Worm (Caenorhabditis elegans): ENCODE data around the gene cylc-1.
"Not testable (repeated sequence)": the region's sequence is repeated elsewhere in the genome, so short reads cannot be mapped to it uniquely, and the experiment has no call there.

The cylc-1 gene

DNA sequence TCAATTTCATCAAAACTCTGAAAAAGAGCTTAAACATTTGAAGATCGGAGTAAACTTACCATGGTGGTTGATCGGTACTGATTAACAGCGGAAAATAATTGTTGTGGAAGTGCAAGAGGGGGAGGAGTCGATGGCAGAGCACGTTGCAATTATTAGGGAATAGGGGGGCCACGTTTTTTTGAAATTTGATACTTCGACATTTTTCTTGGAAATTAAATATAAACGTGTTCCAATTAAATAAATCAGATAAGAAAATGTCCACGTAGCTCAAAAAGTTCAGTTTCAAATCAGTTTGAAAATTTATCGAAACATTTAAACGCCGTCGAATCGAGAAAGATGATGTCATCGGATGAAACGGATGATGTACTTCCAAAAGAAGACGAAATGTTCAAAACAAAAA lies 31.2 kb upstream of the cylc-1 start, which contains the start of gene F36H12.9:
Gene F36H12.9 (plus strand): TSS at position 301 of the 400 bp plus-strand sequence.
- TF ChIP-seq B0310.2 (tag; optimal IDR thresholded peaks at IDR 0.05); hmbx-1 (tag; optimal IDR thresholded peaks at IDR 0.05); sea-1 (GFP tag; conservative IDR thresholded peaks at IDR 0.05): not testable (repeated sequence)

DNA sequence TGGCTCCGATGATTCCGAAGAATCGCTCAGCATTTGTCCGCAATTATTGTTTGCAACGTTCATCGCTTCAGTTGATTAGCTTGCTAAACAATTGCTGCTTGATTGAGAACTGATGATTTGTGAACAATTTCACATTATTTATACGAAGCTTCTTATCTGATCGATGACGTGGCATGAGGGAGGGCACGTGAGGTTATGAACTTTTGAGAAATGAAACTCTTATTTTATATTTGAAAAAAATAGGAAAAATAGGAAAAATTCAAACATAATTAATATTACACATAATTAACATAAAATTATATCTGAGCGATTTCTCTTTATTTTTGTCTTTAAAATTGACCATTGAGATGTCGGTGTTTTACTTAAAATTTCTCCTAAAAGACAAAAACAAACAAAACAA lies 29.1 kb upstream of the cylc-1 start, which contains the start of gene F36H12.10:
Gene F36H12.10 (minus strand): TSS at position 101 of the 400 bp plus-strand sequence.
- not testable (repeated sequence) for TF ChIP-seq hmbx-1 (tag; optimal IDR thresholded peaks at IDR 0.05); ets-7 (tag; optimal IDR thresholded peaks at IDR 0.05); hmg-4 (GFP tag; optimal IDR thresholded peaks at IDR 0.05)

DNA sequence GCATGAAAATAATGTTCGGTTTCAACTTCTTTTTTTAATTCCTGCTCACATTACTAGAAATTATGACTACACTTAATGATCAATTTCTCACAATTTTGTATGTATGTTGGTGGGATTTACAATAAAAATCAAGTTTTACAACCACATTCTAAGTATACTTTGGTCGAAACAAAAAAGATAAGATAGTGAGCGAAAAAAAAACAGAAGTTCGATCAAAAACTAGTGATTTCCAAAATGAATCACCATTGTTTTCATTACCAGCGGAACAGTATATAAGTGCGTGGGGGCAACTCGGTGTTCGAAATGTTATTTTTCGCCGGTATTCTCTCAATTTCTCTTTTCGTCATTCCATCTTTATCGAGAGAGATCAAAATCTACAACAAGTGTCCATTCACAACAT lies 5.0 kb upstream of the cylc-1 start, which contains the start of gene thn-5:
Gene thn-5 (plus strand): TSS at position 301 of the 400 bp plus-strand sequence.
- TF ChIP-seq hmg-4 (GFP tag; optimal IDR thresholded peaks at IDR 0.05) (no peak), ama-1 (optimal IDR thresholded peaks at IDR 0.05) (no peak), B0310.2 (tag; optimal IDR thresholded peaks at IDR 0.05) (no peak), ets-7 (tag; optimal IDR thresholded peaks at IDR 0.05) (no peak), scrt-1 (GFP tag; IDR thresholded peaks at IDR 0.05) (no peak), tbx-37 (GFP tag; conservative IDR thresholded peaks at IDR 0.05) (no peak), tbx-11 (GFP tag; IDR thresholded peaks at IDR 0.05) (no peak), hmbx-1 (tag; optimal IDR thresholded peaks at IDR 0.05) (no peak), tra-4 (tag; optimal IDR thresholded peaks at IDR 0.05) (no peak), F13C5.2 (tag; optimal IDR thresholded peaks at IDR 0.05) (no peak), ceh-36 (tag; optimal IDR thresholded peaks at IDR 0.05) (no peak), ceh-13 (GFP tag; optimal IDR thresholded peaks at IDR 0.05) (no peak), pes-1 (GFP tag; IDR thresholded peaks at IDR 0.05) (no peak), hnd-1 (tag; optimal IDR thresholded peaks at IDR 0.05) (no peak)

DNA sequence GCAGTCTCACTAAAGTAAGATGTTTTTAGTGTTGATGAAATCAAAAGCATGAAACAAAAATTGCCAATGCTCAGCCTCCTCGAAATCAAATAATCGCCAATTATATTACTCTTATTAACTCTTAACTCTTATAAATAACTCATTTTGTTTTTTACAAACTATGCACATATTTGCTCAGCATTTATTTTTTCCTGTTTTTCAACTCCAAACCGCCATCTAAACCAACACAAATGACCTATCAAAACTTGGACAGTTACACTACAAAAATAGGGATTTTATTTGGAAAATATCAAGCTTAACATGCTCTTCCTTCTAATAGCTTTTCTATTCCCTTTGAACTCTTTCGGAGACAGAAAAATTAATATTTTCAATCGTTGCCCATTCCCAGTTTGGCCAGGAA lies 3.0 kb upstream of the cylc-1 start, which contains the start of gene thn-6:
Gene thn-6 (plus strand): TSS at position 301 of the 400 bp plus-strand sequence.
- TF ChIP-seq ets-7 (tag; optimal IDR thresholded peaks at IDR 0.05) (no peak), hnd-1 (tag; optimal IDR thresholded peaks at IDR 0.05) (no peak), aly-1 (tag; optimal IDR thresholded peaks at IDR 0.05) (no peak), ceh-36 (tag; optimal IDR thresholded peaks at IDR 0.05) (no peak), hmbx-1 (tag; optimal IDR thresholded peaks at IDR 0.05) (no peak), pes-1 (GFP tag; IDR thresholded peaks at IDR 0.05) (no peak), tbx-37 (GFP tag; conservative IDR thresholded peaks at IDR 0.05) (no peak)

DNA sequence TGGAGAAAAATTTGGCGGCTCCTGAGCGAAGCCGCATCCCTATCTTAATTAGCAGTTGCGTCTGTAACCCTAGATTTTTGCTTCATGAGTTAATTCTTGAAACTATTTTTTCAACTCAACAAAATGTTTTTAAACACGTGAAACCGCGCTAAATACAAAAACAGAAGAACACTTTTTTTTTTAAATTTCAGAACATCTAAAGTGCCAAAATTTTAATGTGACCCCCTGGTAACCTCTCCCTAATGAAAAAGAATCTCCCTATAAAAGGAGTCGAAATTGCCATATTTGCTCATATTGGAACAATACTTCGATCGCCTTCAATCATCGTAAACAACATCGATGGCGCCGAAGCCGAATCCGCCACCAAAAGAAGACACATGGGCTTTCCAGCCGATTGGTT lies 980 bp upstream of the cylc-1 start, which contains the start of gene nsph-4.1:
Gene nsph-4.1 (plus strand): TSS at position 301 of the 400 bp plus-strand sequence.
- not testable (repeated sequence) for TF ChIP-seq tra-4 (tag; optimal IDR thresholded peaks at IDR 0.05); tbx-11 (GFP tag; IDR thresholded peaks at IDR 0.05); ets-7 (tag; optimal IDR thresholded peaks at IDR 0.05)

DNA sequence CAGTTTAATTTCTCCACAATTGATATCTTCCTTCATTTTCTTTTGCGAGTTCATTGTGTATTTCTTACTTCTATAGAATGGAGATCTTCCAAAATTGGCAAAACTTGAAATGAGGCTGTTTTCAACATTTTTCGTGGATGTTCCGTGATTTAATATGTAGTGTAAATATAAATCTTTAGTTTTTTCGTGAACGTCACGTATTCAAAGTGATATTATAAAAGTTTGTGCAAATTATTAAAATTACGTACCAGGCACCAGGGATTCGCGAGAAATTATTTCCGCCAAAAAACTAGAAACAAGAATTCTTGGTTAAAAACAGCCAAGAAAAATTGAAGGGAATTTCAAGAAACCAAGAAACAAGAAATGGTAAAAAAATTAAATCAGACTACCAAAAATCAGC lies 1.3 kb downstream of the cylc-1 start, which contains the start of gene Y59E9AL.8:
Gene Y59E9AL.8 (minus strand): TSS at position 101 of the 400 bp plus-strand sequence.
- TF ChIP-seq hmbx-1 (tag; optimal IDR thresholded peaks at IDR 0.05) (no peak), tbx-11 (GFP tag; IDR thresholded peaks at IDR 0.05) (no peak), scrt-1 (GFP tag; IDR thresholded peaks at IDR 0.05) (no peak), tra-4 (tag; optimal IDR thresholded peaks at IDR 0.05) (no peak), tbx-37 (GFP tag; conservative IDR thresholded peaks at IDR 0.05) (no peak), F13C5.2 (tag; optimal IDR thresholded peaks at IDR 0.05) (no peak), hnd-1 (tag; optimal IDR thresholded peaks at IDR 0.05) (no peak), B0310.2 (tag; optimal IDR thresholded peaks at IDR 0.05) (no peak)

DNA sequence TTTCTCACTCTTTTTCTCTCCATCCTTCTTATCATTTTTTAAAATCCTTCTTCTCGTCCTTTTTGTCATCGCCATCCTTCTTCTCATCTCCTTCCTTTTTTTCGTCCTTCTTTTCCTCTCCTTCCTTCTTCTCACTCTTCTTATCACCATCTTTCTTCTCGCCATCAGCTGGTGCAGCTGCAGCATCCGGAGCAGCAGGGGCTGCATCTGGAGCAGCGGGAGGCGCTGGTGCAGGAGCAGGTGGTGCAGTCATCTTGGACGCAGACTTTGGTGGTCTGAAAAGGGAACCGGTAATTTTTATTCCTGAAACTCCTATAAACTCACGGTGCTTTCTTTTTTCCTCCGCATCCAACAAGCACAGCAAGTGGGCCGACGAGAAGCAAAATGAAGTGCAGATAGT lies 3.9 kb downstream of the cylc-1 start:
- TF ChIP-seq tbx-37 (GFP tag; conservative IDR thresholded peaks at IDR 0.05) = no peak
- TF ChIP-seq scrt-1 (GFP tag; IDR thresholded peaks at IDR 0.05) = no peak

DNA sequence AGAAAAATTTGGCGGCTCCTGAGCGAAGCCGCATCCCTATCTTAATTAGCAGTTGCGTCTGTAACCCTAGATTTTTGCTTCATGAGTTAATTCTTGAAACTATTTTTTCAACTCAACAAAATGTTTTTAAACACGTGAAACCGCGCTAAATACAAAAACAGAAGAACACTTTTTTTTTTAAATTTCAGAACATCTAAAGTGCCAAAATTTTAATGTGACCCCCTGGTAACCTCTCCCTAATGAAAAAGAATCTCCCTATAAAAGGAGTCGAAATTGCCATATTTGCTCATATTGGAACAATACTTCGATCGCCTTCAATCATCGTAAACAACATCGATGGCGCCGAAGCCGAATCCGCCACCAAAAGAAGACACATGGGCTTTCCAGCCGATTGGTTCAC lies 7.1 kb downstream of the cylc-1 start, which contains the start of gene nsph-4.2:
Gene nsph-4.2 (plus strand): TSS at position 301 of the 400 bp plus-strand sequence.
- not testable (repeated sequence) for TF ChIP-seq tbx-37 (GFP tag; conservative IDR thresholded peaks at IDR 0.05); tbx-11 (GFP tag; IDR thresholded peaks at IDR 0.05); sea-1 (GFP tag; conservative IDR thresholded peaks at IDR 0.05)

DNA sequence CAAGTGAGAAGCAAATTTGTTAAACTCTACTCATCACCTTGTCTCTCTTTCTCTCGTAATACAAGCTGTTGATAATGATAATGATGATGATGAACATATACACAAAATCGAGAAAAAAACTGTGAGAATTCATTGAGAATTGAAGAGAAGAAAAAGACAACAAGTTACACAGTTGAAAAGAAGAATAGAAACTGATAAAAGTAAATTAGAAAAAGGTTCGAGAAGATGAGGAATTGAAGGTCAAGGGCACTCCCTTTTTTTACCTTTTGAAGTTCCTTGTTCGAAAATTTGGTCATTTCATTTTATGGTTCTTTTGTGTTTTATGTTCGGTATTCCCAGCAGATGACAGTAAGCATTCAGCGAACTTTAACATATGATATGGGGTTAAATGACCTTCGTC lies 9.2 kb downstream of the cylc-1 start:
- TF ChIP-seq ceh-13 (GFP tag; optimal IDR thresholded peaks at IDR 0.05) = no peak
- no peak for TF ChIP-seq F13C5.2 (tag; optimal IDR thresholded peaks at IDR 0.05)
- no peak for TF ChIP-seq aly-1 (tag; optimal IDR thresholded peaks at IDR 0.05)
- no peak for TF ChIP-seq sea-1 (GFP tag; conservative IDR thresholded peaks at IDR 0.05)

DNA sequence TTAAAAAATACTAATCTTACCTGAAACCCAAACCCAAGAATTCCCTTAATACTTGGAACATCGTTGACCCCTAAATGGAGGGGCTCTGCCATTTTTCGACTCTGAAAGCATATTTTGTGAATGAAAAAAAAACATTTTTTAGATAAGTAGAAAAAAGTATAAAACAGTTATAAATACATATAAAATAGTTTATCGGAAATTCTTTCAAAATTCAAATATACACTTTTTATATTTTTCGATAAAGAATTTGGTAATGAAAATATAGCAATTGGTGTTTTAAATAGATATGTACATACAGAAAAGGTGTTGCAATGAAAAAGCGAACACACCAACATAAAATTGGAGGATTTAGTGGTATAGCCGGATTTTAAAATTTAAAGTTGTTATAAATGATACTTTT lies 10.5 kb downstream of the cylc-1 start, which contains the start of gene Y59E9AL.4:
Gene Y59E9AL.4 (minus strand): TSS at position 101 of the 400 bp plus-strand sequence.
- TF ChIP-seq tbx-11 (GFP tag; IDR thresholded peaks at IDR 0.05) (no peak), flt-1 (GFP tag; IDR thresholded peaks at IDR 0.05) (no peak)
